Fruit fly (Drosophila melanogaster) whole organism, wandering third instar larva: ENCODE measurements around the gene CG1774.

Experiments
- Dfd ChIP-seq: fragments of >200 bp; optimal IDR thresholded peaks from 2 replicates; lab custom pipeline; 2017; ENCODE audit warnings: missing biosample characterization, missing genetic modification characterization
- Dif ChIP-seq: fragments of 200-275, 200-300 bp; sonication (Bioruptor generic); optimal IDR thresholded peaks from 2 replicates; lab custom pipeline; 2018; ENCODE audit warnings: missing biosample characterization, missing genetic modification characterization; ENCODE audit not compliant: partially characterized antibody
- HLH106 ChIP-seq: fragments of 200-800 bp; optimal IDR thresholded peaks from 3 replicates; lab custom pipeline; 2019; ENCODE audit warnings: missing biosample characterization, mild to moderate bottlenecking, missing genetic modification characterization, moderate library complexity
- Hnf4 ChIP-seq: fragments of 200-800 bp; sonication (Bioruptor generic); optimal IDR thresholded peaks from 2 replicates; lab custom pipeline; 2016; ENCODE audit warnings: missing biosample characterization, mild to moderate bottlenecking, missing genetic modification characterization
- Hr78 ChIP-seq: fragments of >200 bp; optimal IDR thresholded peaks from 2 replicates; lab custom pipeline; 2017; ENCODE audit warnings: missing biosample characterization, missing genetic modification characterization
- Hr83 ChIP-seq: fragments of 200-300 bp; sonication (Bioruptor generic); optimal IDR thresholded peaks from 2 replicates; lab custom pipeline; 2016; ENCODE audit warnings: missing biosample characterization, mild to moderate bottlenecking, missing genetic modification characterization, moderate library complexity; ENCODE audit not compliant: poor library complexity, severe bottlenecking
- Jra ChIP-seq: sonication (Bioruptor generic); optimal IDR thresholded peaks from 2 replicates; lab custom pipeline; 2016; ENCODE audit warnings: missing biosample characterization, missing genetic modification characterization
- Mio ChIP-seq: sonication (Bioruptor generic); optimal IDR thresholded peaks from 2 replicates; lab custom pipeline; 2016; ENCODE audit warnings: missing biosample characterization, missing genetic modification characterization
- Myc ChIP-seq: fragments of >200 bp; optimal IDR thresholded peaks from 2 replicates; lab custom pipeline; 2017
- N ChIP-seq: fragments of >200 bp; optimal IDR thresholded peaks from 2 replicates; lab custom pipeline; 2018; ENCODE audit warnings: missing biosample characterization, missing external identifiers, missing genetic modification characterization
- Rel ChIP-seq, 2 experiments: fragments of 200-800 bp; sonication (Bioruptor generic) in 1 of 2; optimal IDR thresholded peaks; 2 replicates in 1 of 2; 3 replicates in 1 of 2; lab custom pipeline; 2016 to 2019; ENCODE audit warnings: mild to moderate bottlenecking in 2 of 2, missing biosample characterization in 2 of 2, missing genetic modification characterization in 2 of 2, moderate library complexity in 1 of 2
- Vsx2 ChIP-seq: fragments of 200-300, 225-300 bp; sonication (Bioruptor generic); optimal IDR thresholded peaks from 2 replicates; lab custom pipeline; 2018; ENCODE audit warnings: missing biosample characterization, missing genetic modification characterization; ENCODE audit not compliant: partially characterized antibody
- br ChIP-seq: fragments of 200-800 bp; sonication (Bioruptor generic); optimal IDR thresholded peaks from 2 replicates; lab custom pipeline; 2016; ENCODE audit warnings: missing biosample characterization, missing genetic modification characterization
- brk ChIP-seq: fragments of 200-800 bp; sonication (Bioruptor generic); optimal IDR thresholded peaks from 2 replicates; lab custom pipeline; 2016; ENCODE audit warnings: missing biosample characterization, mild to moderate bottlenecking, missing genetic modification characterization
- dmrt93B ChIP-seq: fragments of 200-800 bp; sonication (Bioruptor generic); optimal IDR thresholded peaks from 2 replicates; lab custom pipeline; 2018; ENCODE audit warnings: missing biosample characterization, mild to moderate bottlenecking, missing genetic modification characterization
- dsf ChIP-seq: sonication (Bioruptor generic); optimal IDR thresholded peaks from 2 replicates; lab custom pipeline; 2016; ENCODE audit warnings: missing biosample characterization, missing genetic modification characterization, borderline replicate concordance
- ey ChIP-seq: fragments of 200-800 bp; sonication (Bioruptor generic); optimal IDR thresholded peaks from 2 replicates; lab custom pipeline; 2016; ENCODE audit warnings: missing biosample characterization, missing genetic modification characterization
- foxo ChIP-seq, 2 experiments: fragments of 200-800 bp; sonication (Bioruptor generic); optimal IDR thresholded peaks; 2 replicates in 1 of 2; 3 replicates in 1 of 2; lab custom pipeline; 2016 to 2017; ENCODE audit warnings: missing biosample characterization in 2 of 2, missing genetic modification characterization in 2 of 2
- fru ChIP-seq: fragments of 200-800 bp; sonication (Bioruptor generic); optimal IDR thresholded peaks from 3 replicates; lab custom pipeline; 2016; ENCODE audit warnings: missing biosample characterization, mild to moderate bottlenecking, missing genetic modification characterization
- h ChIP-seq: fragments of 200-800 bp; sonication (Bioruptor generic); optimal IDR thresholded peaks from 3 replicates; lab custom pipeline; 2016; ENCODE audit warnings: missing biosample characterization, mild to moderate bottlenecking, missing genetic modification characterization
- jim ChIP-seq: fragments of 175-275, 200-325 bp; sonication (Bioruptor generic); optimal IDR thresholded peaks from 2 replicates; lab custom pipeline; 2016; ENCODE audit warnings: missing biosample characterization, mild to moderate bottlenecking, missing genetic modification characterization
- lola ChIP-seq: fragments of >200 bp; optimal IDR thresholded peaks from 2 replicates; lab custom pipeline; 2017; ENCODE audit warnings: missing biosample characterization, missing genetic modification characterization
- pan ChIP-seq: fragments of >200 bp; optimal IDR thresholded peaks from 2 replicates; lab custom pipeline; 2017
- rgr ChIP-seq: fragments of 200-800 bp; sonication (Bioruptor generic); optimal IDR thresholded peaks from 3 replicates; lab custom pipeline; 2016; ENCODE audit warnings: missing biosample characterization, mild to moderate bottlenecking, missing genetic modification characterization
- sage ChIP-seq: fragments of 200-800 bp; sonication (Bioruptor generic); optimal IDR thresholded peaks from 2 replicates; lab custom pipeline; 2016; ENCODE audit warnings: missing biosample characterization, mild to moderate bottlenecking, missing genetic modification characterization
- sv ChIP-seq: fragments of 200-800 bp; sonication (Bioruptor generic); optimal IDR thresholded peaks from 3 replicates; lab custom pipeline; 2016; ENCODE audit warnings: missing biosample characterization, missing genetic modification characterization
- tai ChIP-seq: sonication (Bioruptor generic); optimal IDR thresholded peaks from 2 replicates; lab custom pipeline; 2016; ENCODE audit warnings: missing biosample characterization, missing genetic modification characterization
- usp ChIP-seq: fragments of >200 bp; optimal IDR thresholded peaks from 2 replicates; lab custom pipeline; 2017; ENCODE audit warnings: missing biosample characterization, missing genetic modification characterization
- woc ChIP-seq: sonication (Bioruptor generic); optimal IDR thresholded peaks from 2 replicates; lab custom pipeline; 2016; ENCODE audit warnings: missing biosample characterization, mild to moderate bottlenecking, missing genetic modification characterization

The CG1774 gene

dm6 chr3R:31550910-31551309 is 41.7 kb upstream of the CG1774 start:
- TF ChIP-seq Hnf4 (GFP tag; lab: Kevin White, UChicago): no peak
- no peak for TF ChIP-seq Mio (GFP tag; lab: Kevin White, UChicago)
- no peak for TF ChIP-seq HLH106
- no peak for TF ChIP-seq br
- no peak for TF ChIP-seq ey (GFP tag; lab: Kevin White, UChicago)
- no peak for TF ChIP-seq sv (GFP tag; lab: Kevin White, UChicago)
- no peak for TF ChIP-seq Dfd (GFP tag; lab: Kevin White, UChicago)
- no peak for TF ChIP-seq foxo (GFP tag; optimal IDR thresholded peaks at IDR 0.05; lab: Kevin White, UChicago)
- no peak for TF ChIP-seq jim (GFP tag; lab: Kevin White, UChicago)
- TF ChIP-seq brk: no peak
- no peak for TF ChIP-seq h
- TF ChIP-seq pan: no peak
- TF ChIP-seq sage (GFP tag; lab: Kevin White, UChicago): no peak
- TF ChIP-seq Rel (GFP tag; optimal IDR thresholded peaks at IDR 0.05; lab: Kevin White, UChicago): no peak
- no peak for TF ChIP-seq Rel (tag; optimal IDR thresholded peaks at IDR 0.05; lab: Kevin White, UChicago)
- TF ChIP-seq Dif (GFP tag; lab: Kevin White, UChicago): no peak
- TF ChIP-seq Hr83 (GFP tag; lab: Kevin White, UChicago): no peak

dm6 chr3R:31558720-31559280 is 33.8 kb upstream of the CG1774 start:
- TF ChIP-seq brk: no peak
- TF ChIP-seq sv (GFP tag; lab: Kevin White, UChicago): no peak
- no peak for TF ChIP-seq HLH106
- no peak for TF ChIP-seq Vsx2 (GFP tag; lab: Kevin White, UChicago)

DNA sequence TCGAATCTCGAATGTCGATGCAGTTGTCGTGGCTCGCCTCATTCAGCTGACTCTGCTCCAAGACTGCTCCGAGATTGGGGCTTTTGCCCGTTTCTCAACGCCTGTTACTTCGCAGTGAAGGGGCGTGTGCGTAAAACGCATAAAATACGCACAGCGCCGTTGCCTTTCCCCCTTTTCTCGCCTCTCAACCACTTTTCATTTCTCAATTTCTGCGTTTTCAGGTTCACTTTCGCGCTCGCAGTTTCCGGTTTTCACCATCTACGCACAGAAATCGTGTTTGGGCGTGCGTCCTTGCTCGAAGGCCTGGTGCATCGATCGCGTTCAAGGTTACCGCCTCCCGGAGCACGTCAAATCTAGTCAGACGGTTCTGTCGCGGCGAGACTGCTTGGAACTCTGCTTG is 32.8 kb upstream of the CG1774 start:
- TF ChIP-seq pan (no peak), woc (no peak), Jra (GFP tag; lab: Kevin White, UChicago) (no peak), brk (no peak), dsf (GFP tag; lab: Kevin White, UChicago) (no peak), h (no peak), Hnf4 (GFP tag; lab: Kevin White, UChicago) (no peak), N (GFP tag; lab: Kevin White, UChicago) (no peak), lola (no peak), tai (GFP tag; lab: Kevin White, UChicago) (no peak), dmrt93B (GFP tag; lab: Kevin White, UChicago) (no peak), Dif (GFP tag; lab: Kevin White, UChicago) (no peak)

- TF ChIP-seq foxo (GFP tag; optimal IDR thresholded peaks at IDR 0.05; lab: Kevin White, UChicago): no peak
- no peak for TF ChIP-seq sv (GFP tag; lab: Kevin White, UChicago)
- TF ChIP-seq Hr78 (GFP tag; lab: Kevin White, UChicago): no peak
Measured at dm6 chr3R:31564164-31564563, 28.4 kb upstream of the CG1774 start.

- TF ChIP-seq N (GFP tag; lab: Kevin White, UChicago) (no peak), tai (GFP tag; lab: Kevin White, UChicago) (no peak), rgr (no peak)
- TF ChIP-seq, all 38 proteins: peak for 0
Measured at dm6 chr3R:31564588-31564987, 28.0 kb upstream of the CG1774 start.

dm6 chr3R:31565738-31566137 is 26.9 kb upstream of the CG1774 start:
- TF ChIP-seq Jra (GFP tag; lab: Kevin White, UChicago): no peak
- TF ChIP-seq Rel (GFP tag; optimal IDR thresholded peaks at IDR 0.05; lab: Kevin White, UChicago): no peak
- TF ChIP-seq Rel (tag; optimal IDR thresholded peaks at IDR 0.05; lab: Kevin White, UChicago): no peak
- TF ChIP-seq Myc: no peak
- no peak for TF ChIP-seq br
- no peak for TF ChIP-seq rgr
- no peak for TF ChIP-seq fru
- no peak for TF ChIP-seq brk
- no peak for TF ChIP-seq pan
- no peak for TF ChIP-seq dmrt93B (GFP tag; lab: Kevin White, UChicago)
- TF ChIP-seq sv (GFP tag; lab: Kevin White, UChicago): no peak
- no peak for TF ChIP-seq Dfd (GFP tag; lab: Kevin White, UChicago)
- TF ChIP-seq HLH106: no peak
- no peak for TF ChIP-seq usp
- TF ChIP-seq Hr78 (GFP tag; lab: Kevin White, UChicago): no peak
- no peak for TF ChIP-seq lola
